Worm (Caenorhabditis elegans): ENCODE data around the gene ZC373.3.

DNA sequence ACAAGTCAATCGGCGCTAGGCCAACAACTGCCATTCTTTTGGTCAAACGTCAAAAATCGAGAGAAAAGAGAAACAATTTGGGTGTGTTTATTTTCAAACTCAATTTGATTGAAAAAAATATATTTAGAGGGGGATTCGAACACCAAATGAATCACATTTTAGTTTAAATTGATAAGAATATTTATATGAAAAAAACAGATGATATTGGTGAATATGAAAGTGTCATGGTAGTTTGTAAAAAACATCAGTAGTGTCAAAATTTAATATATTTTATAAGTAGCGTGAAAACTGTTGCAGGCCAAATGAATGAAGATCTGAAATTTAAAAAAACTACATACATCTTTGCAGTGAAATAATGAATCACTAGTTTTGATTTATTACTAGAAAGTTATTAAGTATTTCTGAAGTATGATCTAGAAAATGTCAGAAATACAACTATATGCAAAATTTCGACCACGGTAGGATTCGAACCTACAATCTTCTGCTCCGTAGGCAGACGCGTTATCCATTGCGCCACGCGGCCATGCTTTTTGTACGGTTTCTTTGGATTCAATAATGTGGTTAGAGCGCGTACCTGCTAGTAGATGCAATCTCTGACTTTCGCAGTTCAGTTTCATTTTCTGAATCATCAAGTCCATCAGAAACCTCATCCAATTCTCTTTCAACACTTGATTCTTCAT lies 42.2 kb upstream of the ZC373.3 start, which contains the start of gene F19C6.4:
- TF ChIP-seq unc-62 (GFP tag; optimal IDR thresholded peaks at IDR 0.05) (no peak), F55B11.4 (tag; optimal IDR thresholded peaks at IDR 0.05; ENCODE audit: borderline replicate concordance, insufficient read depth) (no peak), egrh-3 (GFP tag; IDR thresholded peaks at IDR 0.05) (no peak), F57A8.1 (GFP tag; optimal IDR thresholded peaks at IDR 0.05) (no peak), nhr-120 (GFP tag; IDR thresholded peaks at IDR 0.05) (no peak), nfya-1 (tag; optimal IDR thresholded peaks at IDR 0.05; ENCODE audit: borderline replicate concordance, insufficient read depth) (no peak), ceh-27 (GFP tag; optimal IDR thresholded peaks at IDR 0.05) (no peak), fkh-3 (tag; optimal IDR thresholded peaks at IDR 0.05) (no peak), hlh-26 (GFP tag; conservative IDR thresholded peaks at IDR 0.05) (no peak), ama-1 (optimal IDR thresholded peaks at IDR 0.05) (no peak), ama-1 (GFP tag; optimal IDR thresholded peaks at IDR 0.05) (peak in 1 of 2 experiments; percentile 60), attf-5 (GFP tag; optimal IDR thresholded peaks at IDR 0.05) (no peak), ceh-58 (GFP tag; IDR thresholded peaks at IDR 0.05) (no peak)
